Worm (Caenorhabditis elegans) whole organism, L4 larva: ENCODE results near the gene nex-2.
A peak's percentile ranks its signal among the peaks of the same experiment; 100 is the strongest.

Experiments used
- F26F4.8 ChIP-seq: fragments of 200-800 bp; sonication (Bioruptor generic); conservative IDR thresholded peaks from 2 replicates; pipeline ENCODE4 v1.3.6; 2022; ENCODE audit warnings: missing genetic modification characterization, missing compliant biosample characterization
- F37D6.2 ChIP-seq: sonication (generic microtip); optimal IDR thresholded peaks from 2 replicates; lab custom pipeline; 2016; ENCODE audit warnings: mild to moderate bottlenecking, missing genetic modification characterization, missing compliant biosample characterization
- T20F7.1 ChIP-seq: fragments of 200-800 bp; sonication (Bioruptor generic); optimal IDR thresholded peaks from 2 replicates; lab custom pipeline; 2018; ENCODE audit warnings: mild to moderate bottlenecking, missing genetic modification characterization, missing compliant biosample characterization
- Y105C5A.15 ChIP-seq: fragments of 200-800 bp; sonication (Bioruptor generic); IDR thresholded peaks from 2 replicates; pipeline ENCODE4 v1.3.6; 2022; ENCODE audit warnings: missing genetic modification characterization, missing compliant biosample characterization
- Y5F2A.4 ChIP-seq: fragments of 200-800 bp; sonication (Bioruptor generic); optimal IDR thresholded peaks from 2 replicates; lab custom pipeline; 2018; ENCODE audit warnings: mild to moderate bottlenecking, missing genetic modification characterization, missing compliant biosample characterization
- ZK546.5 ChIP-seq, 2 experiments: sonication (generic microtip); optimal IDR thresholded peaks; 2 replicates each; lab custom pipeline; 2017; ENCODE audit warnings: missing biosample characterization in 2 of 2, missing genetic modification characterization in 2 of 2
- aha-1 ChIP-seq: fragments of 150-350 bp; peaks from one replicate; lab custom pipeline; 2014; ENCODE audit warnings: missing biosample characterization, missing genetic modification characterization
- arid-1 ChIP-seq: fragments of 200-800 bp; sonication (Bioruptor generic); conservative IDR thresholded peaks from 2 replicates; pipeline ENCODE4 v1.3.6; 2022; ENCODE audit warnings: missing genetic modification reagents, missing genetic modification characterization, missing compliant biosample characterization
- ceh-28 ChIP-seq: fragments of 150-350 bp; optimal IDR thresholded peaks from 2 replicates; lab custom pipeline; 2014; ENCODE audit warnings: missing biosample characterization, missing genetic modification reagents, missing genetic modification characterization
- ceh-32 ChIP-seq: sonication (generic microtip); optimal IDR thresholded peaks from 2 replicates; lab custom pipeline; 2016; ENCODE audit warnings: mild to moderate bottlenecking, missing genetic modification characterization, missing compliant biosample characterization; ENCODE audit not compliant: poor library complexity
- ceh-62 ChIP-seq: sonication (generic microtip); optimal IDR thresholded peaks from 2 replicates; lab custom pipeline; 2017; ENCODE audit warnings: missing biosample characterization, missing genetic modification characterization
- daf-19 ChIP-seq: fragments of 200-800 bp; sonication (Bioruptor generic); conservative IDR thresholded peaks from 2 replicates; pipeline ENCODE4 v1.3.6; 2022; ENCODE audit warnings: missing genetic modification characterization, missing compliant biosample characterization
- duxl-1 ChIP-seq: sonication (generic microtip); optimal IDR thresholded peaks from 2 replicates; lab custom pipeline; 2016; ENCODE audit warnings: mild to moderate bottlenecking, missing genetic modification characterization, moderate library complexity, missing compliant biosample characterization; ENCODE audit not compliant: poor library complexity
- dve-1 ChIP-seq: sonication (generic microtip); optimal IDR thresholded peaks from 2 replicates; lab custom pipeline; 2017; ENCODE audit warnings: antibody characterized with exemption, mild to moderate bottlenecking, missing genetic modification characterization, missing compliant biosample characterization; ENCODE audit not compliant: insufficient read depth
- egl-27 ChIP-seq: sonication (generic microtip); optimal IDR thresholded peaks from 3 replicates; lab custom pipeline; 2017; ENCODE audit warnings: missing biosample characterization, missing genetic modification reagents, missing genetic modification characterization
- fkh-10 ChIP-seq: fragments of 150-350 bp; optimal IDR thresholded peaks from 2 replicates; lab custom pipeline; 2014; ENCODE audit warnings: missing biosample characterization, missing genetic modification reagents, missing genetic modification characterization
- gei-8 ChIP-seq: fragments of 200-800 bp; sonication (Bioruptor generic); optimal IDR thresholded peaks from 2 replicates; lab custom pipeline; 2018; ENCODE audit warnings: mild to moderate bottlenecking, missing genetic modification characterization, missing compliant biosample characterization
- hif-1 ChIP-seq, 2 experiments: sonication (generic microtip); optimal IDR thresholded peaks; 2 replicates each; lab custom pipeline; 2016 to 2017; ENCODE audit warnings: missing compliant biosample characterization in 2 of 2, missing genetic modification characterization in 2 of 2, missing genetic modification reagents in 2 of 2, missing genotype in 2 of 2, mild to moderate bottlenecking in 1 of 2
- hmg-1.1 ChIP-seq: fragments of 200-800 bp; sonication (Bioruptor generic); IDR thresholded peaks from 2 replicates; pipeline ENCODE4 v1.3.6; 2022; ENCODE audit warnings: missing genetic modification reagents, missing genetic modification characterization, missing compliant biosample characterization
- lin-1 ChIP-seq: fragments of 200-800 bp; sonication (Bioruptor generic); IDR thresholded peaks from 2 replicates; pipeline ENCODE4 v1.3.6; 2022; ENCODE audit warnings: missing genetic modification reagents, missing genetic modification characterization, missing compliant biosample characterization
- lin-13 ChIP-seq: fragments of 150-350 bp; optimal IDR thresholded peaks from 2 replicates; lab custom pipeline; 2014; ENCODE audit warnings: missing biosample characterization, missing genetic modification reagents, missing genetic modification characterization
- lin-15B ChIP-seq: fragments of 150-350 bp; sonication (generic microtip); optimal IDR thresholded peaks from 3 replicates; lab custom pipeline; 2014; ENCODE audit warnings: missing biosample characterization, missing genetic modification characterization
- lin-29 ChIP-seq: fragments of 200-800 bp; sonication (Bioruptor generic); IDR thresholded peaks from 2 replicates; pipeline ENCODE4 v1.3.6; 2022; ENCODE audit warnings: missing genetic modification reagents, missing genetic modification characterization, missing compliant biosample characterization
- lin-39 ChIP-seq: fragments of 150-350 bp; optimal IDR thresholded peaks from 2 replicates; lab custom pipeline; 2014; ENCODE audit warnings: missing biosample characterization, missing genetic modification reagents, missing genetic modification characterization
- lir-3 ChIP-seq: sonication (generic microtip); optimal IDR thresholded peaks from 2 replicates; lab custom pipeline; 2016; ENCODE audit warnings: mild to moderate bottlenecking, missing genetic modification characterization, missing compliant biosample characterization
- madf-9 ChIP-seq: fragments of 200-800 bp; sonication (Bioruptor generic); conservative IDR thresholded peaks from 2 replicates; pipeline ENCODE4 v1.3.6; 2022; ENCODE audit warnings: missing genetic modification reagents, missing genetic modification characterization, missing compliant biosample characterization
- mep-1 ChIP-seq: fragments of 150-350 bp; sonication (generic microtip); optimal IDR thresholded peaks from 3 replicates; lab custom pipeline; 2014; ENCODE audit warnings: missing biosample characterization, missing genetic modification characterization
- nhr-25 ChIP-seq: sonication (generic microtip); optimal IDR thresholded peaks from 2 replicates; lab custom pipeline; 2017; ENCODE audit warnings: missing genetic modification characterization, mild to moderate bottlenecking, missing compliant biosample characterization, antibody characterized with exemption, moderate library complexity, borderline replicate concordance; ENCODE audit not compliant: insufficient read depth
- nhr-28 ChIP-seq: fragments of 150-350 bp; optimal IDR thresholded peaks from 2 replicates; lab custom pipeline; 2014; ENCODE audit warnings: missing biosample characterization, missing genetic modification characterization
- nhr-41 ChIP-seq: fragments of 200-800 bp; sonication (Bioruptor generic); IDR thresholded peaks from 2 replicates; pipeline ENCODE4 v1.3.6; 2022; ENCODE audit warnings: missing genetic modification reagents, missing genetic modification characterization, missing compliant biosample characterization
- nhr-77 ChIP-seq: fragments of 150-350 bp; optimal IDR thresholded peaks from 2 replicates; lab custom pipeline; 2014; ENCODE audit warnings: missing biosample characterization, missing genetic modification characterization
- pqm-1 ChIP-seq: sonication (generic microtip); optimal IDR thresholded peaks from 2 replicates; lab custom pipeline; 2017; ENCODE audit warnings: missing biosample characterization, missing genetic modification characterization
- rbr-2 ChIP-seq: sonication (generic microtip); optimal IDR thresholded peaks from 2 replicates; lab custom pipeline; 2016; ENCODE audit warnings: missing genotype, missing genetic modification characterization, missing compliant biosample characterization
- saeg-2 ChIP-seq: fragments of 200-800 bp; sonication (Bioruptor generic); IDR thresholded peaks from 2 replicates; pipeline ENCODE4 v1.3.6; 2022; ENCODE audit warnings: missing genetic modification reagents, missing genetic modification characterization, missing compliant biosample characterization
- sdz-12 ChIP-seq: fragments of 200-800 bp; sonication (Bioruptor generic); optimal IDR thresholded peaks from 2 replicates; lab custom pipeline; 2018; ENCODE audit warnings: mild to moderate bottlenecking, missing genetic modification characterization, missing compliant biosample characterization
- skn-1 ChIP-seq: fragments of 150-350 bp; optimal IDR thresholded peaks from 2 replicates; lab custom pipeline; 2014; ENCODE audit warnings: missing biosample characterization, missing genetic modification characterization
- snpc-4 ChIP-seq: fragments of 150-350 bp; optimal IDR thresholded peaks from 2 replicates; lab custom pipeline; 2014; ENCODE audit warnings: missing biosample characterization, missing genetic modification characterization
- spr-1 ChIP-seq: sonication (generic microtip); optimal IDR thresholded peaks from 2 replicates; lab custom pipeline; 2016; ENCODE audit warnings: mild to moderate bottlenecking, missing genetic modification characterization, missing compliant biosample characterization
- unc-130 ChIP-seq: sonication (generic microtip); optimal IDR thresholded peaks from 2 replicates; lab custom pipeline; 2016; ENCODE audit warnings: missing genetic modification reagents, missing genetic modification characterization, missing compliant biosample characterization
- unc-39 ChIP-seq: sonication (generic microtip); optimal IDR thresholded peaks from 2 replicates; lab custom pipeline; 2017; ENCODE audit warnings: missing biosample characterization, missing genetic modification characterization
- vab-7 ChIP-seq: fragments of 200-800 bp; sonication (Bioruptor generic); IDR thresholded peaks from 2 replicates; pipeline ENCODE4 v1.3.6; 2022; ENCODE audit warnings: missing genetic modification reagents, missing genetic modification characterization, missing compliant biosample characterization
- zag-1 ChIP-seq: fragments of 150-350 bp; optimal IDR thresholded peaks from 2 replicates; lab custom pipeline; 2014; ENCODE audit warnings: missing biosample characterization, missing genetic modification characterization
- zfp-2 ChIP-seq: sonication (generic microtip); optimal IDR thresholded peaks from 2 replicates; lab custom pipeline; 2016; ENCODE audit warnings: mild to moderate bottlenecking, missing genetic modification characterization, missing compliant biosample characterization
- zip-11 ChIP-seq: fragments of 200-800 bp; sonication (Bioruptor generic); IDR thresholded peaks from 2 replicates; pipeline ENCODE4 v1.3.6; 2022; ENCODE audit warnings: missing genetic modification characterization, missing compliant biosample characterization
- ztf-7 ChIP-seq: fragments of 150-350 bp; optimal IDR thresholded peaks from 2 replicates; lab custom pipeline; 2014; ENCODE audit warnings: missing biosample characterization, missing genetic modification characterization

The nex-2 gene

DNA sequence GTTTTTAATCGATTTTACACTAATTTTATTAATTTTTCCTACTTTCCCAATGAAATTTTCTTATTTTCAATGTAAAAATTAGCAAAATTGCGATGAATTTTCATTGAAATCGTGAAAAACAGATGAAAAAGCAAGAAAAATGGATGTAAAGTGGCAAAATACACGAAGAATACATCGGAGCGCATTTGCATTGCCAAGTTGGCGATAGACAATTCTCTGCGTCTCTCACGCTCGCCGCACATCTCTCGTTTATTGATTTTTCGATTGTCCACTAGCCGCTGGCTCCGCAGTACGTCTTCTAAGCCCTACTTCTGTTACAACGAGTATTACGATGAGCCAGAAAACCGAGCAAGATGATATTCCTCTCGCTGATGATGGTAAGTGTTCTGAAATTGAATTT lies 11.5 kb downstream of the nex-2 start, which contains the start of gene unc-69 (continued):
- TF ChIP-seq F37D6.2 (tag; lab: Kevin White, UChicago), result peak; percentile 26
- no peak for TF ChIP-seq T20F7.1 (GFP tag; lab: Kevin White, UChicago)
- TF ChIP-seq madf-9 (GFP tag; lab: Robert Waterston, UW), result no peak
- peak; percentile 60 for TF ChIP-seq rbr-2 (tag; lab: Kevin White, UChicago)
- no peak for TF ChIP-seq daf-19 (GFP tag; lab: Robert Waterston, UW)
- no peak for TF ChIP-seq gei-8 (GFP tag; lab: Kevin White, UChicago)
- peak; percentile 29 for TF ChIP-seq mep-1 (tag; lab: Kevin White, UChicago)
- peak; percentile 70 for TF ChIP-seq hmg-1.1 (GFP tag; lab: Robert Waterston, UW)
- TF ChIP-seq nhr-28 (tag; lab: Kevin White, UChicago), result peak; percentile 18

DNA sequence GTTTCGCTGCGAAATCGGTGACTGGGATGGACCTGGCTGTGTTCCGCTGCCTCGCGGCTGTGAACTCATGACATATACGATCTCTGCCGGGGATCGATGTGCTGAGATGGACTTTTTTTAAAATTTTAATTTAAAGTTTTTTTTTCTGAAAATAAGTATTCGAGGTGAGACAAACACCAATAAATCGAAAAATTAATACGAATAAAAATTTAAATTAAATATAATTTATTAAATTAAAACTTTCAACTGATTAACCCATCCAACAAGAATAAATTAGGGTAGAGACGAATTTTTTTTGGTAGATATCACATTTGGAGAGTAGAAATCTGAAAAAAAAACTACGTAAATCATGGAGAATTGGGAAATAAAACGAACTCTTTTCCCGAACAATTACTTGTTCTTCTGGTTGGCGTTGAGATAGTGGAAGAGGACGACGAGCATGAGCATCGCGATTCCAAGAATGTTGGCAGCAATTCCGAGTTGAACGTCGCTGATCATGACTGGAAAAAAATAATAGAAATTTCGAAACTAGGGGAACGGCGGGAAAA lies 12.1 kb downstream of the nex-2 start, which contains the start of the genes unc-50 and ostf-4:
Gene unc-50 (minus strand): TSS at position 101 of the 548 bp plus-strand sequence.
Gene ostf-4 (minus strand): TSS at position 498 of the 548 bp plus-strand sequence.
- TF ChIP-seq dve-1 (tag; lab: Kevin White, UChicago) (no peak), unc-39 (tag; lab: Kevin White, UChicago) (no peak), ceh-62 (no peak), nhr-41 (GFP tag; lab: Robert Waterston, UW) (no peak), skn-1 (no peak), nhr-25 (tag; lab: Kevin White, UChicago) (no peak), lin-15B (tag; lab: Kevin White, UChicago) (no peak), vab-7 (GFP tag; lab: Robert Waterston, UW) (no peak), Y105C5A.15 (GFP tag; lab: Robert Waterston, UW) (no peak), aha-1 (tag; lab: Kevin White, UChicago) (no peak), madf-9 (GFP tag; lab: Robert Waterston, UW) (no peak)

DNA sequence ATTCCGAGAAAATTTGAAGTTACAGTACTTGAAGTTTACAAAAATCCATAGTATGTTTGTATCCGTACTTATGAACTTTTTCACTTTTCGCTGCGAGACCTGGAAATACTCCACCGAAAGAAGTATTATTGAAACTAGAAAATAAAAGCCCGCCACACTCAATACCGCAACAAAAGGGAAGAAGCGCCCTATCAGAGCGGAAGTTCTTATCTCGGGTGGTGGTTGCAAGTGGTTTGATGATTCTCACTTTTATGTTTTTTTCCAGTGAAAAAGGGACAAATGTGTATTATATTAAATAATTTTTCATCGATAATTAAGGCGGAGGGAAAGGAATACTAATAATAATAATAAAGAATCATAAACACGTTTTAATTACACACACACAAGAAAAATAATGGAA lies 16.0 kb downstream of the nex-2 start:
- TF ChIP-seq nhr-77, result peak; percentile 7
- TF ChIP-seq pqm-1 (tag; lab: Kevin White, UChicago), result peak; percentile 73
- peak; percentile 1 for TF ChIP-seq dve-1 (tag; lab: Kevin White, UChicago)
- TF ChIP-seq nhr-28 (tag; lab: Kevin White, UChicago), result peak; percentile 21
- no peak for TF ChIP-seq ZK546.5 (tag; optimal IDR thresholded peaks at IDR 0.05; lab: Kevin White, UChicago)

DNA sequence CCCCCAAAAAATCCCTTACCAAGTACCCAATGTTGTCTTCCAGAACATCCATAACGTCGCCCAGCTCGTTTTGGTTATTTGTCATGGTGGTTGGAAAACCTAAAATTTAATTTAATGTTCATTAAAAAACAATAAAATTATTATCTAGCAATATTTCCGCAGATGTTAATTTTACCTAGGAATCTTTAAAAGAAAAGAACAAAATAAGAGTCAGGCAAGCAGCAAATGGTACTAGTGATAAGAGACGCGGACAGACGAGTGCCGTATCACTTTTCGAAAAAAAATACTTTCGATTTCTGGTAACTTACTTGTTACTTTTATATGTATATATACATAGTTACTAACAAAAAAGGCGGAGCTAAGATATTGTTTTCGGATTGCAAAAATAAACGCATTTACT lies 19.2 kb downstream of the nex-2 start, which contains the start of gene T07A5.7:
Gene T07A5.7 (minus strand): TSS at position 101 of the 400 bp plus-strand sequence.
- TF ChIP-seq unc-130 (GFP tag; lab: Kevin White, UChicago), result no peak
- TF ChIP-seq F26F4.8, result no peak
- TF ChIP-seq hmg-1.1 (GFP tag; lab: Robert Waterston, UW), result no peak
- no peak for TF ChIP-seq ceh-28
- TF ChIP-seq duxl-1, result no peak
- no peak for TF ChIP-seq aha-1 (tag; lab: Kevin White, UChicago)
- TF ChIP-seq sdz-12, result no peak
- TF ChIP-seq lin-13, result no peak
- TF ChIP-seq arid-1, result no peak
- no peak for TF ChIP-seq zag-1
- no peak for TF ChIP-seq lin-39 (tag; lab: Kevin White, UChicago)
- no peak for TF ChIP-seq spr-1 (tag; lab: Kevin White, UChicago)
- TF ChIP-seq F37D6.2 (tag; lab: Kevin White, UChicago), result no peak

DNA sequence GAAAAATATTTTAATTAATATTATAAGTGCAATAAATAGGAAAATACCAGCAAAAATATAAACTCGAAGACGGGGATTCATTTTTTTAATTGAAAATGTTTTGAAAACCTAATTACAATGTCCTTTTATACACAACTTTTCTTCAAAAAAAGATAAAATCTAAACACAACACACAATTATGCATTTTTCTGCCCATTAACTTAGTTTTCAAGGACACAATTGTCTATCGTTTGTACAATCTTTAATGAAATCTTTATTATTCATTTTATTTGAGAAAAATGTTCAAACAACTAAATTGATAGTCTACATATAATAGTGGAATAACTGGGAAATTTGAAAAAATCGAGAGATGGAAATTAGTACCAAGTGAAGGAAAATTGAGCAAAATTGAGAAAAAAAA lies 24.2 kb downstream of the nex-2 start, which contains the start of gene T07A5.1:
Gene T07A5.1 (minus strand): TSS at position 149 of the 400 bp plus-strand sequence.
- TF ChIP-seq lir-3 (no peak), Y5F2A.4 (no peak), saeg-2 (GFP tag; lab: Robert Waterston, UW) (no peak), lin-29 (GFP tag; lab: Robert Waterston, UW) (no peak), zfp-2 (tag; lab: Kevin White, UChicago) (no peak), snpc-4 (tag; lab: Kevin White, UChicago) (no peak), fkh-10 (GFP tag; lab: Kevin White, UChicago) (no peak), ceh-32 (no peak), skn-1 (no peak), zip-11 (no peak), egl-27 (tag; lab: Kevin White, UChicago) (no peak), ztf-7 (tag; lab: Kevin White, UChicago) (no peak), F26F4.8 (no peak), lin-1 (GFP tag; lab: Robert Waterston, UW) (no peak), hif-1 (tag; optimal IDR thresholded peaks at IDR 0.05; lab: Kevin White, UChicago) (no peak)
